Fruit fly (Drosophila melanogaster) whole organism, embryonic: Measurements from ENCODE around the gene CG9395.

ENCODE experiments used
- Bdp1 ChIP-seq: fragments of 200-800 bp; sonication (Bioruptor generic); optimal IDR thresholded peaks from 3 replicates; lab custom pipeline; 2016; ENCODE audit warnings: missing biosample characterization, missing genetic modification characterization
- CG1024 ChIP-seq: fragments of 200-800 bp; sonication (Bioruptor generic); IDR thresholded peaks from 2 replicates; pipeline ENCODE4 v1.3.6; 2022; ENCODE audit warnings: missing biosample characterization, missing genetic modification characterization
- CG11398 ChIP-seq: fragments of 200-800 bp; sonication (Bioruptor generic); optimal IDR thresholded peaks from 2 replicates; lab custom pipeline; 2016; ENCODE audit warnings: missing biosample characterization, missing genetic modification characterization
- CG11504 ChIP-seq: fragments of 200-800 bp; sonication (Bioruptor generic); optimal IDR thresholded peaks from 3 replicates; lab custom pipeline; 2019; ENCODE audit warnings: missing biosample characterization, mild to moderate bottlenecking, missing genetic modification characterization, moderate library complexity
- CG12104 ChIP-seq: fragments of 200-800 bp; sonication (Bioruptor generic); optimal IDR thresholded peaks from 3 replicates; lab custom pipeline; 2016; ENCODE audit warnings: missing biosample characterization, missing genetic modification characterization
- CG12391 ChIP-seq: fragments of 200-800 bp; sonication (Bioruptor generic); optimal IDR thresholded peaks from 3 replicates; lab custom pipeline; 2018; ENCODE audit warnings: missing biosample characterization, mild to moderate bottlenecking, missing genetic modification characterization, moderate library complexity
- CG12659 ChIP-seq: fragments of 200-800 bp; sonication (Bioruptor generic); optimal IDR thresholded peaks from 3 replicates; lab custom pipeline; 2017; ENCODE audit warnings: mild to moderate bottlenecking, missing biosample characterization, missing genetic modification reagents, missing genetic modification characterization
- CG12744 ChIP-seq: fragments of 200-800 bp; sonication (Bioruptor generic); optimal IDR thresholded peaks from 2 replicates; lab custom pipeline; 2016; ENCODE audit warnings: missing biosample characterization, missing genetic modification characterization
- CG13296 ChIP-seq: fragments of 200-800 bp; sonication (Bioruptor generic); optimal IDR thresholded peaks from 3 replicates; lab custom pipeline; 2018; ENCODE audit warnings: missing biosample characterization, mild to moderate bottlenecking, missing genetic modification characterization
- CG14050 ChIP-seq: fragments of 200-800 bp; sonication (Bioruptor generic); IDR thresholded peaks from 3 replicates; pipeline ENCODE4 v1.3.6; 2022; ENCODE audit warnings: missing biosample characterization, missing genetic modification characterization
- CG15269 ChIP-seq: fragments of 200-800 bp; sonication (Bioruptor generic); optimal IDR thresholded peaks from 2 replicates; lab custom pipeline; 2018; ENCODE audit warnings: missing biosample characterization, mild to moderate bottlenecking, missing genetic modification characterization, moderate library complexity
- CG15514 ChIP-seq: fragments of 200-800 bp; sonication (Bioruptor generic); optimal IDR thresholded peaks from 3 replicates; lab custom pipeline; 2017; ENCODE audit warnings: missing biosample characterization, missing genetic modification characterization, mild to moderate bottlenecking, moderate library complexity, missing genetic modification reagents
- CG17361 ChIP-seq: fragments of 200-800 bp; sonication (Bioruptor generic); IDR thresholded peaks from 3 replicates; pipeline ENCODE4 v1.3.6; 2022; ENCODE audit warnings: missing biosample characterization, missing genetic modification characterization
- CG2678 ChIP-seq: fragments of 200-800 bp; sonication (Bioruptor generic); optimal IDR thresholded peaks from 3 replicates; lab custom pipeline; 2019; ENCODE audit warnings: missing biosample characterization, mild to moderate bottlenecking, missing genetic modification characterization, moderate library complexity
- CG3281 ChIP-seq: fragments of 200-800 bp; sonication (Bioruptor generic); optimal IDR thresholded peaks from 3 replicates; lab custom pipeline; 2017; ENCODE audit warnings: missing biosample characterization, mild to moderate bottlenecking, missing genetic modification characterization
- CG3838 ChIP-seq: fragments of 200-800 bp; sonication (Bioruptor generic); optimal IDR thresholded peaks from 3 replicates; lab custom pipeline; 2016; ENCODE audit warnings: missing biosample characterization, missing genetic modification characterization
- CG6765 ChIP-seq: fragments of 200-800 bp; sonication (Bioruptor generic); optimal IDR thresholded peaks from 3 replicates; lab custom pipeline; 2017; ENCODE audit warnings: missing biosample characterization, mild to moderate bottlenecking, missing genetic modification characterization
- CG8290 ChIP-seq, 3 experiments: fragments of 200-800 bp; sonication (Bioruptor generic); optimal IDR thresholded peaks; 2 replicates each; lab custom pipeline; 2016 to 2019; ENCODE audit warnings: missing biosample characterization in 3 of 3, missing genetic modification characterization in 3 of 3, mild to moderate bottlenecking in 2 of 3, moderate library complexity in 1 of 3
- CG8388 ChIP-seq: fragments of 200-800 bp; sonication (Bioruptor generic); optimal IDR thresholded peaks from 2 replicates; lab custom pipeline; 2019; ENCODE audit warnings: missing biosample characterization, mild to moderate bottlenecking, missing genetic modification characterization, moderate library complexity
- Dip3 ChIP-seq: fragments of 200-800 bp; sonication (Bioruptor generic); optimal IDR thresholded peaks from 3 replicates; lab custom pipeline; 2016; ENCODE audit warnings: missing biosample characterization, missing genetic modification characterization
- Dp ChIP-seq: fragments of 200-800 bp; sonication (Bioruptor generic); optimal IDR thresholded peaks from 2 replicates; lab custom pipeline; 2018; ENCODE audit warnings: missing biosample characterization, mild to moderate bottlenecking, missing genetic modification characterization, moderate library complexity
- Ets65A ChIP-seq: fragments of 200-800 bp; sonication (Bioruptor generic); peaks from one replicate; lab custom pipeline; 2016; ENCODE audit warnings: missing biosample characterization, missing genetic modification characterization
- Fer2 ChIP-seq: fragments of 200-800 bp; sonication (Bioruptor generic); optimal IDR thresholded peaks from 2 replicates; lab custom pipeline; 2018; ENCODE audit warnings: missing biosample characterization, mild to moderate bottlenecking, missing genetic modification characterization, moderate library complexity
- HLH54F ChIP-seq: fragments of 200-800 bp; sonication (Bioruptor generic); optimal IDR thresholded peaks from 3 replicates; lab custom pipeline; 2016; ENCODE audit warnings: missing biosample characterization, missing genetic modification characterization
- Hr78 ChIP-seq, 2 experiments: fragments of 200-800 bp in 1 of 2; fragments of >200 bp in 1 of 2; sonication (Bioruptor generic) in 1 of 2; optimal IDR thresholded peaks; 2 replicates each; lab custom pipeline; 2017 to 2019; ENCODE audit warnings: missing biosample characterization in 2 of 2, missing genetic modification characterization in 2 of 2, mild to moderate bottlenecking in 1 of 2, moderate library complexity in 1 of 2
- Meics ChIP-seq: fragments of 200-800 bp; sonication (Bioruptor generic); optimal IDR thresholded peaks from 2 replicates; lab custom pipeline; 2017; ENCODE audit warnings: missing biosample characterization, mild to moderate bottlenecking, missing genetic modification characterization
- NC2β ChIP-seq: fragments of 200-800 bp; sonication (Bioruptor generic); optimal IDR thresholded peaks from 2 replicates; lab custom pipeline; 2016; ENCODE audit warnings: missing biosample characterization, missing genetic modification characterization
- NFAT ChIP-seq: fragments of 200-800 bp; sonication (Bioruptor generic); IDR thresholded peaks from 2 replicates; pipeline ENCODE4 v1.3.6; 2022; ENCODE audit warnings: missing biosample characterization, missing genetic modification characterization
- Neu2 ChIP-seq: fragments of 200-800 bp; sonication (Bioruptor generic); optimal IDR thresholded peaks from 3 replicates; lab custom pipeline; 2016; ENCODE audit warnings: missing biosample characterization, missing genetic modification characterization, borderline replicate concordance
- Six4 ChIP-seq: fragments of 200-800 bp; sonication (Bioruptor generic); optimal IDR thresholded peaks from 2 replicates; lab custom pipeline; 2016; ENCODE audit warnings: missing biosample characterization, missing genetic modification characterization
- Xbp1 ChIP-seq: fragments of 200-800 bp; sonication (Bioruptor generic); optimal IDR thresholded peaks from 3 replicates; lab custom pipeline; 2016; ENCODE audit warnings: missing biosample characterization, mild to moderate bottlenecking, missing genetic modification characterization
- al ChIP-seq: fragments of 200-800 bp; sonication (Bioruptor generic); IDR thresholded peaks from 2 replicates; pipeline ENCODE4 v1.3.6; 2022; ENCODE audit warnings: missing biosample characterization, missing genetic modification characterization
- amos ChIP-seq: fragments of 200-800 bp; sonication (Bioruptor generic); IDR thresholded peaks from 2 replicates; pipeline ENCODE4 v1.3.6; 2022; ENCODE audit warnings: missing biosample characterization, missing genetic modification characterization; ENCODE audit not compliant: partially characterized antibody
- bcd ChIP-seq: fragments of 200-800 bp; sonication (Bioruptor generic); optimal IDR thresholded peaks from 2 replicates; lab custom pipeline; 2017; ENCODE audit warnings: missing biosample characterization, mild to moderate bottlenecking, missing genetic modification characterization
- bsh ChIP-seq, 2 experiments: fragments of 200-800 bp; sonication (Bioruptor generic); optimal IDR thresholded peaks; 2 replicates each; lab custom pipeline; 2017 to 2018; ENCODE audit warnings: mild to moderate bottlenecking in 2 of 2, missing biosample characterization in 2 of 2, missing genetic modification characterization in 2 of 2, moderate library complexity in 1 of 2
- cas ChIP-seq: fragments of 200-800 bp; sonication (Bioruptor generic); IDR thresholded peaks from 2 replicates; pipeline ENCODE4 v1.3.6; 2022; ENCODE audit warnings: missing biosample characterization, missing genetic modification characterization
- caup ChIP-seq: fragments of 200-800 bp; sonication (Bioruptor generic); optimal IDR thresholded peaks from 3 replicates; lab custom pipeline; 2017; ENCODE audit warnings: missing biosample characterization, mild to moderate bottlenecking, missing genetic modification characterization, moderate library complexity; ENCODE audit not compliant: severe bottlenecking
- ewg ChIP-seq: fragments of 200-800 bp; sonication (Bioruptor generic); optimal IDR thresholded peaks from 3 replicates; lab custom pipeline; 2017; ENCODE audit warnings: mild to moderate bottlenecking, missing biosample characterization, missing genetic modification reagents, missing genetic modification characterization
- exex ChIP-seq: fragments of 200-800 bp; sonication (Bioruptor generic); optimal IDR thresholded peaks from 4 replicates; lab custom pipeline; 2018; ENCODE audit warnings: missing biosample characterization, mild to moderate bottlenecking, missing genetic modification characterization, moderate library complexity
- gce ChIP-seq: fragments of 200-800 bp; sonication (Bioruptor generic); IDR thresholded peaks from 3 replicates; pipeline ENCODE4 v1.3.6; 2022; ENCODE audit warnings: missing biosample characterization, missing genetic modification characterization
- ken ChIP-seq: fragments of 200-800 bp; sonication (Bioruptor generic); IDR thresholded peaks from 3 replicates; pipeline ENCODE4 v1.3.6; 2022; ENCODE audit warnings: missing biosample characterization, missing genetic modification characterization
- lab ChIP-seq: fragments of 200-800 bp; sonication (Bioruptor generic); optimal IDR thresholded peaks from 3 replicates; lab custom pipeline; 2017; ENCODE audit warnings: missing biosample characterization, missing genetic modification characterization, mild to moderate bottlenecking, moderate library complexity, missing genetic modification reagents
- maf-S ChIP-seq: fragments of 200-800 bp; sonication (Bioruptor generic); optimal IDR thresholded peaks from 2 replicates; lab custom pipeline; 2016; ENCODE audit warnings: missing biosample characterization, missing genetic modification characterization
- ranshi ChIP-seq: fragments of 200-800 bp; sonication (Bioruptor generic); IDR thresholded peaks from 2 replicates; pipeline ENCODE4 v1.3.6; 2022; ENCODE audit warnings: missing biosample characterization, missing genetic modification characterization
- seq ChIP-seq: fragments of 200-800 bp; sonication (Bioruptor generic); IDR thresholded peaks from 2 replicates; pipeline ENCODE4 v1.3.6; 2022; ENCODE audit warnings: missing biosample characterization, missing genetic modification characterization
- slp2 ChIP-seq: fragments of 200-800 bp; sonication (Bioruptor generic); optimal IDR thresholded peaks from 2 replicates; lab custom pipeline; 2016; ENCODE audit warnings: missing biosample characterization, missing genetic modification characterization
- sqz ChIP-seq: fragments of 200-800 bp; sonication (Bioruptor generic); optimal IDR thresholded peaks from 3 replicates; lab custom pipeline; 2018; ENCODE audit warnings: missing biosample characterization, mild to moderate bottlenecking, missing genetic modification characterization
- tin ChIP-seq: fragments of 200-800 bp; sonication (Bioruptor generic); optimal IDR thresholded peaks from 3 replicates; lab custom pipeline; 2016; ENCODE audit warnings: missing biosample characterization, missing genetic modification characterization
- usp ChIP-seq: fragments of >200 bp; optimal IDR thresholded peaks from 2 replicates; lab custom pipeline; 2017; ENCODE audit warnings: missing biosample characterization, missing genetic modification characterization

CG9395 gene

DNA sequence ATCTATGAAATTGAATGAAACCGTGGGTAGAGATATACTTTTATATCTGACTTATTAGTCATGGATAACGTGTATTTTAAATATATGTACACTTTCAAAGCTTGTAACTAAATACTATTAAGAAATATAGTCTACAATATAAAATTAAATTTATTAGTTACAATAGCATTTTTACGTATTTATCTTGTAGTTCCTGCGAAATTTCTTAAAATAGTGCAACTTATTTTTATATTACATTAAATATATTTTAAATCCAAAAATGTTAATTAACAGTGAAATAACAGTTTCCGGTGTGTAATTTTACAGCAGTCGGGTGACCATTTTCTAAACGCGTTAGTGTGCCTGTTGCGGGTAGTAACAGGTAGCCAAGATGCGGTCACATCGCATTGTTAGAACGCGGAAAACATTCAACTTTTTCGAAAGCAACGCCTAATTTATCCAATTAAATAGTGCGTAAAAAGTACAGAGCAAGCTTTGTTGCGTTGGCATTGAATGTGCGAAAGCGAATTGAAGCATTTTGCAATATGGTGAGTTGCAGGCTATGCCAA is 43.8 kb upstream of the CG9395 start, which contains the start of the genes CG10859 and CG7110 (continued):
- TF ChIP-seq CG13296 (peak; percentile 71), CG8388 (GFP tag; lab: Kevin White, UChicago) (peak; percentile 35), seq (no peak), CG6765 (GFP tag; lab: Kevin White, UChicago) (peak; percentile 72), Xbp1 (peak; percentile 4), CG15269 (tag; lab: Kevin White, UChicago) (peak; percentile 33), Neu2 (no peak), CG12104 (GFP tag; lab: Kevin White, UChicago) (peak; percentile 41), ewg (GFP tag; lab: Kevin White, UChicago) (peak; percentile 29), exex (tag; lab: Kevin White, UChicago) (no peak), amos (peak; percentile 30; the same call in 1 of the 2 replicates), Ets65A (peak; percentile 70), al (GFP tag; lab: Robert Waterston, UW) (no peak), CG12744 (no peak), NFAT (GFP tag; lab: Robert Waterston, UW) (no peak; the same call in 1 of the 2 replicates), Dp (GFP tag; lab: Kevin White, UChicago) (peak; percentile 81), CG1024 (GFP tag; lab: Robert Waterston, UW) (peak; percentile 21; the same call in 1 of the 2 replicates), CG17361 (GFP tag; lab: Robert Waterston, UW) (peak; percentile 38; the same call in 2 of the 3 replicates), CG3281 (peak; percentile 69), CG11504 (peak; percentile 48), tin (GFP tag; lab: Kevin White, UChicago) (peak; percentile 11), CG2678 (tag; lab: Kevin White, UChicago) (peak; percentile 43), Fer2 (tag; lab: Kevin White, UChicago) (peak; percentile 11), HLH54F (GFP tag; lab: Kevin White, UChicago) (no peak), CG8290 (GFP tag; optimal IDR thresholded peaks at IDR 0.05; lab: Kevin White, UChicago) (no peak), CG8290 (tag; optimal IDR thresholded peaks at IDR 0.05; lab: Kevin White, UChicago) (peak in 1 of 2 experiments; percentile 76), bsh (GFP tag; optimal IDR thresholded peaks at IDR 0.05; lab: Kevin White, UChicago) (peak in 1 of 2 experiments; percentile 25), Bdp1 (no peak), Six4 (GFP tag; lab: Kevin White, UChicago) (no peak), CG12391 (tag; lab: Kevin White, UChicago) (peak; percentile 55), NC2β (GFP tag; lab: Kevin White, UChicago) (peak; percentile 45), CG15514 (peak; percentile 76), cas (no peak), Dip3 (GFP tag; lab: Kevin White, UChicago) (no peak), caup (GFP tag; lab: Kevin White, UChicago) (peak; percentile 79), Meics (peak; percentile 79), ranshi (GFP tag; lab: Robert Waterston, UW) (no peak; the same call in 1 of the 2 replicates), slp2 (GFP tag; lab: Kevin White, UChicago) (no peak), CG12659 (GFP tag; lab: Kevin White, UChicago) (peak; percentile 80), gce (no peak), Hr78 (GFP tag; optimal IDR thresholded peaks at IDR 0.05; lab: Kevin White, UChicago) (no peak), CG11398 (GFP tag; lab: Kevin White, UChicago) (no peak), usp (GFP tag; lab: Kevin White, UChicago) (no peak), bcd (peak; percentile 63), lab (GFP tag; lab: Kevin White, UChicago) (peak; percentile 81), CG3838 (GFP tag; lab: Kevin White, UChicago) (no peak), CG14050 (GFP tag; lab: Robert Waterston, UW) (peak; percentile 14; the same call in 1 of the 3 replicates), ken (GFP tag; lab: Robert Waterston, UW) (no peak), sqz (GFP tag; lab: Kevin White, UChicago) (no peak), maf-S (GFP tag; lab: Kevin White, UChicago) (no peak)
